Fruit fly (Drosophila melanogaster): ENCODE measurements around the gene mRpL2.

Gene mRpL2

DNA sequence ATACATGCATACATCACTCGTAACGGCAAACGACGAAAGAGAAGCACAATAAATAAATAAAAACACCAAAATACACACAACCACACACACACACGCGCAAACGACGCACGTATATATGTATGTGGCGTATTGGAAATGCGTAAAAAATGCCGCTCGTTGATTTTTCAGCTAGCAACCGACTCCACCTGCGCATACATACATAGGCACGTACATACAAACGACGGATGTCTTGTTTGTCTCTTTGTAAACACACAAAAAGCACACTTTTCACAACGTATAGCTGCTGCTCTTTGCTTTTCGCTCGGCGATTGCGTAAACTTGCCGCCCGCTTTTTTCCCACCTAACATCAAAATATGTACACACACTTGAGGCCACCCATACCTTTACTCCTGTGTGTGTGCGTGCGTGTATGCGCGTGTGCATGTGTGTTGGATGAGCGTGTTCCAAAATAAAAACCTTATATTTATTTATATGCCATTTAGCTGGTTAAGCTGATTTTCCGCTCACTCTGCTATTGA is 687 bp upstream of the mRpL2 start (continued):
- TF ChIP-seq CG15601 (tag; optimal IDR thresholded peaks at IDR 0.05), result peak; percentile 65
- TF ChIP-seq Ravus (GFP tag; IDR thresholded peaks at IDR 0.05), result no peak
- no peak for TF ChIP-seq CG4854 (GFP tag; optimal IDR thresholded peaks at IDR 0.05)
- no peak for TF ChIP-seq NK7.1 (GFP tag; optimal IDR thresholded peaks at IDR 0.05)
- no peak for TF ChIP-seq CG12744 (GFP tag; optimal IDR thresholded peaks at IDR 0.05)
- no peak for TF ChIP-seq Hr3 (GFP tag; optimal IDR thresholded peaks at IDR 0.05)
- no peak for TF ChIP-seq CG13775 (GFP tag; optimal IDR thresholded peaks at IDR 0.05)
- TF ChIP-seq ci (GFP tag; IDR thresholded peaks at IDR 0.05), result no peak; the same call in 2 of the 3 replicates
- no peak for TF ChIP-seq CoRest (tag; optimal IDR thresholded peaks at IDR 0.05)
- TF ChIP-seq Antp (GFP tag; optimal IDR thresholded peaks at IDR 0.05), result no peak
- TF ChIP-seq CG7357 (GFP tag; IDR thresholded peaks at IDR 0.05), result no peak
- peak; percentile 48 for TF ChIP-seq sob (GFP tag; IDR thresholded peaks at IDR 0.05)
- peak; percentile 70 for TF ChIP-seq caup (GFP tag; optimal IDR thresholded peaks at IDR 0.05; ENCODE audit: severe bottlenecking)
- TF ChIP-seq sim (GFP tag; IDR thresholded peaks at IDR 0.05), result no peak
- peak; percentile 58; the same call in 1 of the 3 replicates for TF ChIP-seq CG34422 (GFP tag; IDR thresholded peaks at IDR 0.05)
- no peak for TF ChIP-seq salm (tag; optimal IDR thresholded peaks at IDR 0.05)
- no peak for TF ChIP-seq TFAM (GFP tag; optimal IDR thresholded peaks at IDR 0.05)
- peak; percentile 53 for TF ChIP-seq PHDP (tag; optimal IDR thresholded peaks at IDR 0.05)
- TF ChIP-seq Usf (GFP tag; optimal IDR thresholded peaks at IDR 0.05), result no peak
- no peak for TF ChIP-seq CG14710 (tag; optimal IDR thresholded peaks at IDR 0.05)
- TF ChIP-seq Atf-2 (GFP tag; optimal IDR thresholded peaks at IDR 0.05), result no peak
- TF ChIP-seq tgo (GFP tag; IDR thresholded peaks at IDR 0.05), result no peak
- no peak for TF ChIP-seq Hsf (GFP tag; optimal IDR thresholded peaks at IDR 0.05)
- TF ChIP-seq Hr39 (optimal IDR thresholded peaks at IDR 0.05), result no peak
- no peak for TF ChIP-seq CG30020 (tag; optimal IDR thresholded peaks at IDR 0.05)
- TF ChIP-seq tin (GFP tag; optimal IDR thresholded peaks at IDR 0.05), result no peak
- TF ChIP-seq Xbp1 (GFP tag; optimal IDR thresholded peaks at IDR 0.05), result no peak
- peak; percentile 81 for TF ChIP-seq fd64A (GFP tag; optimal IDR thresholded peaks at IDR 0.05)
- TF ChIP-seq CG10431 (GFP tag; optimal IDR thresholded peaks at IDR 0.05), result peak; percentile 40
- no peak for TF ChIP-seq CG32767 (GFP tag; IDR thresholded peaks at IDR 0.05)
- TF ChIP-seq tx (GFP tag; optimal IDR thresholded peaks at IDR 0.05), result no peak
- TF ChIP-seq CG31365 (tag; optimal IDR thresholded peaks at IDR 0.05), result peak; percentile 71
- TF ChIP-seq zen (tag; optimal IDR thresholded peaks at IDR 0.05), result no peak
- TF ChIP-seq CrebB (tag; optimal IDR thresholded peaks at IDR 0.05), result peak; percentile 47
- TF ChIP-seq nom (GFP tag; optimal IDR thresholded peaks at IDR 0.05), result no peak
- no peak for TF ChIP-seq CG15073 (GFP tag; optimal IDR thresholded peaks at IDR 0.05)
- no peak for TF ChIP-seq Tbp (GFP tag; optimal IDR thresholded peaks at IDR 0.05)
- TF ChIP-seq CG5245 (GFP tag; optimal IDR thresholded peaks at IDR 0.05), result no peak
- no peak for TF ChIP-seq crp (GFP tag; optimal IDR thresholded peaks at IDR 0.05)
- TF ChIP-seq dmrt11E (tag; optimal IDR thresholded peaks at IDR 0.05), result peak; percentile 1
- TF ChIP-seq CG1603 (tag; optimal IDR thresholded peaks at IDR 0.05), result peak; percentile 41
- TF ChIP-seq Asciz (GFP tag; optimal IDR thresholded peaks at IDR 0.05), result peak; percentile 20
- no peak for TF ChIP-seq CG8765 (GFP tag; IDR thresholded peaks at IDR 0.05)
- TF ChIP-seq abd-A (tag; optimal IDR thresholded peaks at IDR 0.05), result peak; percentile 96
- no peak for TF ChIP-seq CG8944 (GFP tag; optimal IDR thresholded peaks at IDR 0.05)
- TF ChIP-seq CG7963 (GFP tag; IDR thresholded peaks at IDR 0.05; ENCODE audit: partially characterized antibody), result no peak
- no peak for TF ChIP-seq CG7556 (GFP tag; optimal IDR thresholded peaks at IDR 0.05)
- TF ChIP-seq CG6254 (GFP tag; optimal IDR thresholded peaks at IDR 0.05), result peak; percentile 16
- TF ChIP-seq corto (GFP tag; optimal IDR thresholded peaks at IDR 0.05), result peak; percentile 63
- TF ChIP-seq gcm (GFP tag; optimal IDR thresholded peaks at IDR 0.05), result peak; percentile 45
- no peak for TF ChIP-seq CG2199 (GFP tag; IDR thresholded peaks at IDR 0.05)

All from whole organism, embryonic.